Fruit fly (Drosophila melanogaster): ENCODE measurements around the gene CG10681.

Gene CG10681

dm6 chr3L:12506963-12507552, 5.7 kb downstream of the CG10681 start (continued):
- peak; percentile 72 for TF ChIP-seq GATAe (GFP tag; conservative IDR thresholded peaks at IDR 0.05)
- TF ChIP-seq vnd (GFP tag; IDR thresholded peaks at IDR 0.05; ENCODE audit: partially characterized antibody): 0 out of 3 replicates have a peak, but pooled peaks have one; percentile 16
- no peak for TF ChIP-seq NK7.1 (GFP tag; optimal IDR thresholded peaks at IDR 0.05)
- TF ChIP-seq CG16813 (GFP tag; IDR thresholded peaks at IDR 0.05; ENCODE audit: partially characterized antibody): 0 out of 3 replicates have a peak, but pooled peaks have one; percentile 21
- TF ChIP-seq CG10543 (GFP tag; optimal IDR thresholded peaks at IDR 0.05): peak; percentile 16
- TF ChIP-seq CG6175 (GFP tag; IDR thresholded peaks at IDR 0.05): peak; percentile 76; the same call in 2 of the 3 replicates
- TF ChIP-seq CG8089 (GFP tag; optimal IDR thresholded peaks at IDR 0.05): no peak
- no peak for TF ChIP-seq CG3407 (GFP tag; optimal IDR thresholded peaks at IDR 0.05)
- peak; percentile 46; the same call in 1 of the 2 replicates for TF ChIP-seq Rfx (GFP tag; IDR thresholded peaks at IDR 0.05)

dm6 chr3L:12507571-12507970, 6.3 kb downstream of the CG10681 start, which contains the start of gene CG10654:
Gene CG10654, minus strand, starts transcription at chr3L:12507840.
- TF ChIP-seq CG6175 (GFP tag; IDR thresholded peaks at IDR 0.05) (peak; percentile 14; the same call in 1 of the 3 replicates), Adf1 (GFP tag; IDR thresholded peaks at IDR 0.05) (no peak), CG6791 (GFP tag; IDR thresholded peaks at IDR 0.05; ENCODE audit: partially characterized antibody) (0 out of 3 replicates have a peak, but pooled peaks have one; percentile 38), sens (GFP tag) (peak; percentile 51), CG7987 (GFP tag; optimal IDR thresholded peaks at IDR 0.05) (peak; percentile 33), Ets97D (GFP tag; optimal IDR thresholded peaks at IDR 0.05) (peak; percentile 38), MESR4 (GFP tag; optimal IDR thresholded peaks at IDR 0.05) (peak; percentile 7), CG18599 (GFP tag; optimal IDR thresholded peaks at IDR 0.05) (peak; percentile 37), CG6683 (GFP tag; optimal IDR thresholded peaks at IDR 0.05) (peak; percentile 4), pb (GFP tag; optimal IDR thresholded peaks at IDR 0.05) (peak; percentile 9), Fer1 (GFP tag; optimal IDR thresholded peaks at IDR 0.05) (peak; percentile 41), ac (GFP tag; optimal IDR thresholded peaks at IDR 0.05) (no peak), Med (GFP tag) (peak; percentile 70), Dip3 (GFP tag; optimal IDR thresholded peaks at IDR 0.05) (no peak), CG15514 (GFP tag; optimal IDR thresholded peaks at IDR 0.05) (peak; percentile 28), CG10431 (GFP tag; optimal IDR thresholded peaks at IDR 0.05) (no peak), B-H2 (GFP tag; optimal IDR thresholded peaks at IDR 0.05) (no peak), CG34376 (GFP tag; optimal IDR thresholded peaks at IDR 0.05) (peak; percentile 45), CG15073 (GFP tag; optimal IDR thresholded peaks at IDR 0.05) (no peak), insv (GFP tag; optimal IDR thresholded peaks at IDR 0.05) (no peak), ci (GFP tag; IDR thresholded peaks at IDR 0.05) (peak; percentile 60; the same call in 2 of the 3 replicates), CG13296 (GFP tag; optimal IDR thresholded peaks at IDR 0.05) (peak; percentile 15), CG9437 (GFP tag; optimal IDR thresholded peaks at IDR 0.05) (no peak), Vsx1 (GFP tag; optimal IDR thresholded peaks at IDR 0.05) (no peak), Awh (GFP tag; IDR thresholded peaks at IDR 0.05) (0 out of 2 replicates have a peak, but pooled peaks have one; percentile 11), E2f2 (GFP tag; IDR thresholded peaks at IDR 0.05) (peak; percentile 10; the same call in 1 of the 2 replicates), ato (GFP tag; IDR thresholded peaks at IDR 0.05; ENCODE audit: partially characterized antibody) (no peak), Rfx (GFP tag; IDR thresholded peaks at IDR 0.05) (0 out of 2 replicates have a peak, but pooled peaks have one; percentile 18), wor (GFP tag; IDR thresholded peaks at IDR 0.05) (no peak)

- TF ChIP-seq CG5245 (GFP tag; optimal IDR thresholded peaks at IDR 0.05) (peak; percentile 86), CG33557 (GFP tag; optimal IDR thresholded peaks at IDR 0.05) (peak; percentile 78), YL-1 (GFP tag; optimal IDR thresholded peaks at IDR 0.05) (peak; percentile 95), Sox100B (GFP tag; optimal IDR thresholded peaks at IDR 0.05) (peak; percentile 77), CG31388 (GFP tag; optimal IDR thresholded peaks at IDR 0.05) (peak; percentile 86), NFAT (GFP tag; IDR thresholded peaks at IDR 0.05) (peak; percentile 88), prd (optimal IDR thresholded peaks at IDR 0.05) (no peak), prd (GFP tag; IDR thresholded peaks at IDR 0.05) (peak; percentile 89), CG2712 (tag; optimal IDR thresholded peaks at IDR 0.05) (peak; percentile 84), chm (GFP tag; IDR thresholded peaks at IDR 0.05) (peak; percentile 54; the same call in 1 of the 2 replicates), CG8944 (GFP tag; optimal IDR thresholded peaks at IDR 0.05) (peak; percentile 95), Doc2 (GFP tag; IDR thresholded peaks at IDR 0.05) (no peak; the same call in 1 of the 2 replicates)
Measured at dm6 chr3L:12514762-12515215, 13.5 kb downstream of the CG10681 start, which contains the start of the genes sti and tral. Gene sti, minus strand, starts transcription at chr3L:12514815. Gene tral, plus strand, starts transcription at chr3L:12515059.
